Worm (Caenorhabditis elegans) whole organism, late embryonic: Measurements from ENCODE around the gene thoc-1.

Source experiments
- C38D4.7 ChIP-seq: fragments of 200-800 bp; sonication (Bioruptor generic); optimal IDR thresholded peaks from 2 replicates; lab custom pipeline; 2018; ENCODE audit warnings: mild to moderate bottlenecking, missing genetic modification characterization, moderate library complexity, missing compliant biosample characterization
- F13H6.1 ChIP-seq: sonication (generic microtip); optimal IDR thresholded peaks from 2 replicates; lab custom pipeline; 2016; ENCODE audit warnings: missing genetic modification characterization, missing compliant biosample characterization
- T23F11.4 ChIP-seq: fragments of 200-800 bp; sonication (Bioruptor generic); optimal IDR thresholded peaks from 2 replicates; lab custom pipeline; 2018; ENCODE audit warnings: mild to moderate bottlenecking, missing genetic modification characterization, missing compliant biosample characterization
- Y22D7AL.16 ChIP-seq: sonication (generic microtip); optimal IDR thresholded peaks from 2 replicates; lab custom pipeline; 2016; ENCODE audit warnings: missing genetic modification characterization, missing compliant biosample characterization
- ama-1 ChIP-seq: fragments of 150-350 bp; optimal IDR thresholded peaks from 2 replicates; lab custom pipeline; 2014
- ceh-14 ChIP-seq: sonication (generic microtip); optimal IDR thresholded peaks from 2 replicates; lab custom pipeline; 2016; ENCODE audit warnings: missing genotype, missing genetic modification characterization, missing compliant biosample characterization
- ceh-18 ChIP-seq: sonication (generic microtip); optimal IDR thresholded peaks from 2 replicates; lab custom pipeline; 2016; ENCODE audit warnings: missing genetic modification characterization, missing compliant biosample characterization
- ceh-19 ChIP-seq: fragments of 200-800 bp; sonication (Bioruptor generic); optimal IDR thresholded peaks from 2 replicates; lab custom pipeline; 2018; ENCODE audit warnings: mild to moderate bottlenecking, missing genetic modification characterization, missing compliant biosample characterization
- ceh-22 ChIP-seq: sonication (generic microtip); optimal IDR thresholded peaks from 2 replicates; lab custom pipeline; 2017; ENCODE audit warnings: missing biosample characterization, missing genetic modification characterization
- ceh-30 ChIP-seq: fragments of 150-350 bp; optimal IDR thresholded peaks from 2 replicates; lab custom pipeline; 2014; ENCODE audit warnings: missing biosample characterization, missing genetic modification characterization
- ceh-34 ChIP-seq: sonication (generic microtip); optimal IDR thresholded peaks from 2 replicates; lab custom pipeline; 2016; ENCODE audit warnings: mild to moderate bottlenecking, missing genetic modification characterization, missing compliant biosample characterization
- ceh-48 ChIP-seq: sonication (generic microtip); optimal IDR thresholded peaks from 2 replicates; lab custom pipeline; 2016; ENCODE audit warnings: missing genetic modification characterization, inconsistent platforms, missing compliant biosample characterization
- ceh-9 ChIP-seq: sonication (generic microtip); optimal IDR thresholded peaks from 2 replicates; lab custom pipeline; 2016; ENCODE audit warnings: mild to moderate bottlenecking, missing genetic modification characterization, inconsistent platforms, missing compliant biosample characterization
- che-1 ChIP-seq: sonication (generic microtip); optimal IDR thresholded peaks from 2 replicates; lab custom pipeline; 2016; ENCODE audit warnings: mild to moderate bottlenecking, missing genetic modification characterization, missing compliant biosample characterization
- dmd-4 ChIP-seq: sonication (generic microtip); optimal IDR thresholded peaks from 2 replicates; lab custom pipeline; 2016; ENCODE audit warnings: borderline replicate concordance, missing genetic modification characterization, missing compliant biosample characterization
- dve-1 ChIP-seq: sonication (generic microtip); optimal IDR thresholded peaks from 2 replicates; lab custom pipeline; 2017; ENCODE audit warnings: antibody characterized with exemption, mild to moderate bottlenecking, missing genetic modification characterization, missing compliant biosample characterization
- ets-4 ChIP-seq: sonication (generic microtip); optimal IDR thresholded peaks from 2 replicates; lab custom pipeline; 2016; ENCODE audit warnings: missing genetic modification characterization, missing compliant biosample characterization
- eyg-1 ChIP-seq: sonication (generic microtip); optimal IDR thresholded peaks from 2 replicates; lab custom pipeline; 2016; ENCODE audit warnings: missing genotype, missing genetic modification characterization, missing compliant biosample characterization
- fax-1 ChIP-seq: sonication (generic microtip); optimal IDR thresholded peaks from 2 replicates; lab custom pipeline; 2016; ENCODE audit warnings: missing genotype, missing genetic modification characterization, missing compliant biosample characterization
- fkh-6 ChIP-seq: sonication (generic microtip); optimal IDR thresholded peaks from 2 replicates; lab custom pipeline; 2016; ENCODE audit warnings: missing genetic modification characterization, missing compliant biosample characterization
- hlh-13 ChIP-seq: fragments of 200-800 bp; sonication (Bioruptor generic); optimal IDR thresholded peaks from 2 replicates; lab custom pipeline; 2018; ENCODE audit warnings: mild to moderate bottlenecking, missing genetic modification characterization, missing compliant biosample characterization
- hlh-15 ChIP-seq: sonication (generic microtip); optimal IDR thresholded peaks from 2 replicates; lab custom pipeline; 2016; ENCODE audit warnings: missing genetic modification characterization, missing compliant biosample characterization
- hlh-30 ChIP-seq: sonication (generic microtip); optimal IDR thresholded peaks from 2 replicates; lab custom pipeline; 2017; ENCODE audit warnings: antibody characterized with exemption, missing genetic modification characterization, missing compliant biosample characterization; ENCODE audit not compliant: insufficient read depth
- hlh-8 ChIP-seq: sonication (generic microtip); optimal IDR thresholded peaks from 2 replicates; lab custom pipeline; 2016; ENCODE audit warnings: missing genotype, missing genetic modification characterization, missing compliant biosample characterization
- mec-3 ChIP-seq: sonication (generic microtip); optimal IDR thresholded peaks from 2 replicates; lab custom pipeline; 2016; ENCODE audit warnings: borderline replicate concordance, missing genetic modification characterization, missing compliant biosample characterization
- nhr-11 ChIP-seq: fragments of 150-350 bp; optimal IDR thresholded peaks from 2 replicates; lab custom pipeline; 2014; ENCODE audit warnings: missing biosample characterization, missing genetic modification characterization
- nhr-232 ChIP-seq: sonication (generic microtip); optimal IDR thresholded peaks from 2 replicates; lab custom pipeline; 2016; ENCODE audit warnings: missing genetic modification characterization, missing compliant biosample characterization
- npax-4 ChIP-seq: sonication (generic microtip); optimal IDR thresholded peaks from 2 replicates; lab custom pipeline; 2016; ENCODE audit warnings: missing genetic modification characterization, missing compliant biosample characterization
- odd-2 ChIP-seq: sonication (generic microtip); optimal IDR thresholded peaks from 2 replicates; lab custom pipeline; 2017; ENCODE audit warnings: antibody characterized with exemption, mild to moderate bottlenecking, missing genetic modification characterization, missing compliant biosample characterization
- pat-9 ChIP-seq: fragments of 200-800 bp; sonication (Bioruptor generic); optimal IDR thresholded peaks from 2 replicates; lab custom pipeline; 2018; ENCODE audit warnings: mild to moderate bottlenecking, missing genetic modification characterization, moderate library complexity, missing compliant biosample characterization
- pax-1 ChIP-seq: fragments of 150-350 bp; optimal IDR thresholded peaks from 2 replicates; lab custom pipeline; 2014; ENCODE audit warnings: missing biosample characterization, missing genetic modification characterization
- pha-2 ChIP-seq: sonication (generic microtip); optimal IDR thresholded peaks from 2 replicates; lab custom pipeline; 2017; ENCODE audit warnings: mild to moderate bottlenecking, missing genetic modification characterization, missing compliant biosample characterization
- pha-4 ChIP-seq: fragments of 150-350 bp; optimal IDR thresholded peaks from 2 replicates; lab custom pipeline; 2018; ENCODE audit warnings: missing biosample characterization, missing genetic modification reagents, missing genetic modification characterization
- rnt-1 ChIP-seq: sonication (generic microtip); optimal IDR thresholded peaks from 2 replicates; lab custom pipeline; 2016; ENCODE audit warnings: missing genetic modification characterization, missing compliant biosample characterization
- sdc-2 ChIP-seq: sonication (generic microtip); optimal IDR thresholded peaks from 2 replicates; lab custom pipeline; 2016; ENCODE audit warnings: missing genotype, missing genetic modification characterization, missing compliant biosample characterization
- sox-2 ChIP-seq: fragments of 200-800 bp; sonication (Bioruptor generic); IDR thresholded peaks from 2 replicates; pipeline ENCODE4 v1.3.6; 2022; ENCODE audit warnings: missing genetic modification reagents, missing genetic modification characterization, missing compliant biosample characterization
- tbx-7 ChIP-seq: sonication (generic microtip); optimal IDR thresholded peaks from 2 replicates; lab custom pipeline; 2016; ENCODE audit warnings: missing genotype, missing genetic modification characterization, missing compliant biosample characterization
- ttx-3 ChIP-seq: sonication (generic microtip); optimal IDR thresholded peaks from 2 replicates; lab custom pipeline; 2016; ENCODE audit warnings: missing genetic modification reagents, missing genetic modification characterization, missing compliant biosample characterization
- unc-3 ChIP-seq, 2 experiments: fragments of 200-800 bp in 1 of 2; sonication (Bioruptor generic) in 1 of 2; sonication (generic microtip) in 1 of 2; conservative IDR thresholded peaks in 1 of 2; optimal IDR thresholded peaks in 1 of 2; 2 replicates each; pipeline versions ENCODE4 v1.3.6 to Lab custom; 2016 to 2022; ENCODE audit warnings: missing compliant biosample characterization in 2 of 2, missing genetic modification characterization in 2 of 2, missing genetic modification reagents in 1 of 2
- unc-42 ChIP-seq: sonication (generic microtip); optimal IDR thresholded peaks from 2 replicates; lab custom pipeline; 2016; ENCODE audit warnings: missing genotype, missing genetic modification characterization, missing compliant biosample characterization
- zip-5 ChIP-seq: sonication (generic microtip); optimal IDR thresholded peaks from 2 replicates; lab custom pipeline; 2016; ENCODE audit warnings: missing genetic modification characterization, missing compliant biosample characterization

The thoc-1 gene

ce11 chrII:682326-682725, 19.6 kb upstream of the thoc-1 start, which contains the start of gene T02H6.7:
Gene T02H6.7, plus strand, starts transcription at chrII:682626.
- TF ChIP-seq C38D4.7 (GFP tag; lab: Kevin White, UChicago) (no peak), sdc-2 (tag; lab: Kevin White, UChicago) (no peak), pha-4 (tag; lab: Kevin White, UChicago) (no peak), npax-4 (tag; lab: Kevin White, UChicago) (no peak), nhr-232 (tag; lab: Kevin White, UChicago) (no peak), T23F11.4 (GFP tag; lab: Kevin White, UChicago) (no peak), ceh-48 (tag; lab: Kevin White, UChicago) (no peak), ama-1 (no peak), fkh-6 (no peak), F13H6.1 (tag; lab: Kevin White, UChicago) (no peak), ceh-18 (no peak), pax-1 (no peak), unc-42 (tag; lab: Kevin White, UChicago) (no peak), nhr-11 (tag; lab: Kevin White, UChicago) (no peak), hlh-8 (tag; lab: Kevin White, UChicago) (no peak), ttx-3 (tag; lab: Kevin White, UChicago) (no peak), ets-4 (tag; lab: Kevin White, UChicago) (no peak)

DNA sequence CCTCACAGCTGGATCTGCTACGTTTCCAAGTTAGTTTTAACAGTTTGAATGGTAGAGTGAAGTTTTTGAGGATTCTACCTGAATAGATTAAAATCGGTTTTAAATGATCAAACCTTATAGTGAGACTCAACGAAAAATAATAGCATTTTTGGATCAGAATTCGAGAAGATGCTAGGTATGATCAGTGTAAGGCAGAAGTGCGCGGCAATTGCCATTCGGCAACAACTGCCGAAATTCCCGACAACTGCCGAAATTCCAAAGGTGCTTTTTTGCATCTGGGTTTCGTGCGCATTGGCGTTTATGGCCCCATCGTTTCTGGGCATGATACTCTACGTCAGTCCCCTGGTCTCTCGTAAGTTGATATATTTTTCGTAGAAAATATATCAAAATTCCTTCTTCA, 18.4 kb upstream of the thoc-1 start, which contains the start of gene T02H6.6:
TSS of gene T02H6.6 (plus strand) at position 301 of the 400 bp plus-strand sequence.
- TF ChIP-seq Y22D7AL.16 (tag; lab: Kevin White, UChicago) (no peak), pax-1 (no peak), rnt-1 (no peak), ceh-30 (tag; lab: Kevin White, UChicago) (no peak), ceh-14 (no peak), ama-1 (no peak), unc-3 (GFP tag; conservative IDR thresholded peaks at IDR 0.05; lab: Robert Waterston, UW) (no peak), unc-3 (tag; optimal IDR thresholded peaks at IDR 0.05; lab: Kevin White, UChicago) (no peak), fax-1 (no peak), ceh-22 (tag; lab: Kevin White, UChicago) (no peak), pat-9 (no peak), hlh-8 (tag; lab: Kevin White, UChicago) (no peak), ttx-3 (tag; lab: Kevin White, UChicago) (no peak), npax-4 (tag; lab: Kevin White, UChicago) (no peak), ceh-9 (tag; lab: Kevin White, UChicago) (no peak), ceh-34 (tag; lab: Kevin White, UChicago) (no peak), odd-2 (tag; lab: Kevin White, UChicago) (no peak), sox-2 (GFP tag; lab: Robert Waterston, UW) (no peak), sdc-2 (tag; lab: Kevin White, UChicago) (no peak), tbx-7 (tag; lab: Kevin White, UChicago) (no peak)

ce11 chrII:684811-685210, 17.1 kb upstream of the thoc-1 start, which contains the start of gene T02H6.5:
Gene T02H6.5, plus strand, starts transcription at chrII:685111.
- TF ChIP-seq pax-1 (no peak), che-1 (tag; lab: Kevin White, UChicago) (no peak), unc-3 (GFP tag; conservative IDR thresholded peaks at IDR 0.05; lab: Robert Waterston, UW) (no peak), unc-3 (tag; optimal IDR thresholded peaks at IDR 0.05; lab: Kevin White, UChicago) (no peak), C38D4.7 (GFP tag; lab: Kevin White, UChicago) (no peak), ceh-9 (tag; lab: Kevin White, UChicago) (no peak)

DNA sequence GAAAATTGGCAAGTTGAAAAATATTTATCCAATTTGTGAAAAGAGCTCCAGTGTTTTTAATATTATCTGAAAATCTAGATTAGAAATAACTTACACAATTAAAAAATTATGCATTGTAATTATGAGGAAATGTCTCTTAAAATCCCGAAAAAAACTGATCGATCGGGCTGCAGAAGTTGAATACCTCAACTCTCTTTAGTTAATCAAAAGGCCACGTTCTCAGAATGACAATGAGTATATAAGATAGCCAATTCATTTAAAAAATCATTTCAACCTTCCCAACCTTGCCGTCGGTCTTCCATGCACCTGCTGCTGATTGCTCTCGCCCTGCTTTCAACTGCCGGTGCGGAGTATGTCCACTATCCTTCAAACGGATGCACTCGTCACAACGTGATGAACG, 12.2 kb upstream of the thoc-1 start, which contains the start of gene T02H6.4:
TSS of gene T02H6.4 (plus strand) at position 301 of the 400 bp plus-strand sequence.
- TF ChIP-seq dmd-4 (tag; lab: Kevin White, UChicago) (no peak), ceh-30 (tag; lab: Kevin White, UChicago) (no peak), pax-1 (no peak), hlh-30 (tag; lab: Kevin White, UChicago) (no peak), mec-3 (tag; lab: Kevin White, UChicago) (no peak), T23F11.4 (GFP tag; lab: Kevin White, UChicago) (no peak), ceh-19 (GFP tag; lab: Kevin White, UChicago) (no peak), hlh-15 (no peak), eyg-1 (no peak), hlh-13 (GFP tag; lab: Kevin White, UChicago) (no peak), sdc-2 (tag; lab: Kevin White, UChicago) (no peak), odd-2 (tag; lab: Kevin White, UChicago) (no peak), rnt-1 (no peak), pha-2 (tag; lab: Kevin White, UChicago) (no peak), dve-1 (tag; lab: Kevin White, UChicago) (no peak), F13H6.1 (tag; lab: Kevin White, UChicago) (no peak), zip-5 (no peak), unc-42 (tag; lab: Kevin White, UChicago) (no peak)
